Worm (Caenorhabditis elegans): ENCODE results near the gene mcu-1.

ce11 chrIV:5939122-5939521 lies at the start of gene mcu-1:
- no peak for TF ChIP-seq mcd-1 (GFP tag; IDR thresholded peaks at IDR 0.05)
- TF ChIP-seq Y67H2A.10 (GFP tag; conservative IDR thresholded peaks at IDR 0.05): no peak
- TF ChIP-seq lin-35 (GFP tag; optimal IDR thresholded peaks at IDR 0.05): no peak
- TF ChIP-seq K12H6.12 (tag; optimal IDR thresholded peaks at IDR 0.05): no peak
- no peak for TF ChIP-seq sea-2 (GFP tag; IDR thresholded peaks at IDR 0.05)
- no peak for TF ChIP-seq ama-1 (optimal IDR thresholded peaks at IDR 0.05)
- no peak for TF ChIP-seq ama-1 (GFP tag; optimal IDR thresholded peaks at IDR 0.05)
- no peak for TF ChIP-seq him-1 (tag; optimal IDR thresholded peaks at IDR 0.05)
- TF ChIP-seq ztf-6 (GFP tag; IDR thresholded peaks at IDR 0.05): no peak
- TF ChIP-seq xnd-1 (tag; optimal IDR thresholded peaks at IDR 0.05): no peak
- no peak for TF ChIP-seq pha-4 (tag; optimal IDR thresholded peaks at IDR 0.05)
- no peak for TF ChIP-seq unc-62 (GFP tag; optimal IDR thresholded peaks at IDR 0.05)
- no peak for TF ChIP-seq ccch-3 (GFP tag; optimal IDR thresholded peaks at IDR 0.05)
